Fruit fly (Drosophila melanogaster) whole organism, embryonic: Measurements from ENCODE around the gene CG43339.

Experiments used
- Atf3 ChIP-seq: fragments of 200-800 bp; sonication (Bioruptor generic); optimal IDR thresholded peaks from 3 replicates; lab custom pipeline; 2016; ENCODE audit warnings: missing biosample characterization, missing genetic modification characterization
- Bdp1 ChIP-seq: fragments of 200-800 bp; sonication (Bioruptor generic); optimal IDR thresholded peaks from 3 replicates; lab custom pipeline; 2016; ENCODE audit warnings: missing biosample characterization, missing genetic modification characterization
- Blimp-1 ChIP-seq: fragments of 200-800 bp; sonication (Bioruptor generic); optimal IDR thresholded peaks from 3 replicates; lab custom pipeline; 2018; ENCODE audit warnings: missing biosample characterization, missing genetic modification characterization, mild to moderate bottlenecking, moderate library complexity, missing genetic modification reagents
- CG10431 ChIP-seq: fragments of 200-800 bp; sonication (Bioruptor generic); optimal IDR thresholded peaks from 3 replicates; lab custom pipeline; 2018; ENCODE audit warnings: missing biosample characterization, mild to moderate bottlenecking, missing genetic modification characterization
- CG10462 ChIP-seq: fragments of 200-800 bp; sonication (Bioruptor generic); optimal IDR thresholded peaks from 2 replicates; lab custom pipeline; 2016; ENCODE audit warnings: missing biosample characterization, missing genetic modification characterization
- CG10979 ChIP-seq: fragments of 200-800 bp; sonication (Bioruptor generic); optimal IDR thresholded peaks from 2 replicates; lab custom pipeline; 2018; ENCODE audit warnings: missing biosample characterization, mild to moderate bottlenecking, missing genetic modification characterization, moderate library complexity
- CG11504 ChIP-seq: fragments of 200-800 bp; sonication (Bioruptor generic); optimal IDR thresholded peaks from 3 replicates; lab custom pipeline; 2019; ENCODE audit warnings: missing biosample characterization, mild to moderate bottlenecking, missing genetic modification characterization, moderate library complexity
- CG12219 ChIP-seq: fragments of 200-800 bp; sonication (Bioruptor generic); optimal IDR thresholded peaks from 3 replicates; lab custom pipeline; 2018; ENCODE audit warnings: missing biosample characterization, mild to moderate bottlenecking, missing genetic modification characterization
- CG12744 ChIP-seq: fragments of 200-800 bp; sonication (Bioruptor generic); optimal IDR thresholded peaks from 2 replicates; lab custom pipeline; 2016; ENCODE audit warnings: missing biosample characterization, missing genetic modification characterization
- CG13775 ChIP-seq: fragments of 200-800 bp; sonication (Bioruptor generic); optimal IDR thresholded peaks from 3 replicates; lab custom pipeline; 2017; ENCODE audit warnings: missing biosample characterization, mild to moderate bottlenecking, missing genetic modification characterization
- CG15073 ChIP-seq: fragments of 200-800 bp; sonication (Bioruptor generic); optimal IDR thresholded peaks from 2 replicates; lab custom pipeline; 2016; ENCODE audit warnings: missing biosample characterization, missing genetic modification characterization
- CG1529 ChIP-seq: fragments of 200-800 bp; sonication (Bioruptor generic); optimal IDR thresholded peaks from 3 replicates; lab custom pipeline; 2018; ENCODE audit warnings: missing biosample characterization, missing genetic modification characterization
- CG15514 ChIP-seq: fragments of 200-800 bp; sonication (Bioruptor generic); optimal IDR thresholded peaks from 3 replicates; lab custom pipeline; 2017; ENCODE audit warnings: missing biosample characterization, missing genetic modification characterization, mild to moderate bottlenecking, moderate library complexity, missing genetic modification reagents
- CG16779 ChIP-seq: fragments of 200-800 bp; sonication (Bioruptor generic); IDR thresholded peaks from 2 replicates; pipeline ENCODE4 v1.3.6; 2022; ENCODE audit warnings: missing biosample characterization, missing genetic modification characterization
- CG2129 ChIP-seq: fragments of 200-800 bp; sonication (Bioruptor generic); IDR thresholded peaks from 2 replicates; pipeline ENCODE4 v1.3.6; 2022; ENCODE audit warnings: missing biosample characterization, missing genetic modification characterization; ENCODE audit not compliant: partially characterized antibody
- CG3065 ChIP-seq: fragments of 200-800 bp; sonication (Bioruptor generic); optimal IDR thresholded peaks from 2 replicates; lab custom pipeline; 2016; ENCODE audit warnings: missing biosample characterization, missing genetic modification characterization
- CG34422 ChIP-seq: fragments of 200-800 bp; sonication (Bioruptor generic); IDR thresholded peaks from 3 replicates; pipeline ENCODE4 v1.3.6; 2022; ENCODE audit warnings: missing biosample characterization, missing genetic modification characterization
- CG4360 ChIP-seq: fragments of 200-800 bp; sonication (Bioruptor generic); IDR thresholded peaks from 2 replicates; pipeline ENCODE4 v1.3.6; 2022; ENCODE audit warnings: missing biosample characterization, missing genetic modification characterization
- CG5953 ChIP-seq: fragments of 200-800 bp; sonication (Bioruptor generic); IDR thresholded peaks from 2 replicates; pipeline ENCODE4 v1.3.6; 2022; ENCODE audit warnings: missing biosample characterization, missing genetic modification characterization
- CG6272 ChIP-seq: fragments of 200-800 bp; sonication (Bioruptor generic); IDR thresholded peaks from 2 replicates; pipeline ENCODE4 v1.3.6; 2022; ENCODE audit warnings: missing biosample characterization, missing genetic modification characterization
- CG6765 ChIP-seq: fragments of 200-800 bp; sonication (Bioruptor generic); optimal IDR thresholded peaks from 3 replicates; lab custom pipeline; 2017; ENCODE audit warnings: missing biosample characterization, mild to moderate bottlenecking, missing genetic modification characterization
- CG8478 ChIP-seq: fragments of >200 bp; optimal IDR thresholded peaks from 2 replicates; lab custom pipeline; 2018
- CG9727 ChIP-seq: fragments of 200-800 bp; sonication (Bioruptor generic); optimal IDR thresholded peaks from 3 replicates; lab custom pipeline; 2017; ENCODE audit warnings: missing biosample characterization, mild to moderate bottlenecking, missing genetic modification characterization
- CkIIα-i1 ChIP-seq: fragments of 200-800 bp; sonication (Bioruptor generic); IDR thresholded peaks from 2 replicates; pipeline ENCODE4 v1.3.6; 2022; ENCODE audit warnings: missing biosample characterization, missing genetic modification characterization
- Elba2 ChIP-seq: fragments of 200-800 bp; sonication (Bioruptor generic); optimal IDR thresholded peaks from 3 replicates; lab custom pipeline; 2016; ENCODE audit warnings: missing biosample characterization, missing genetic modification characterization
- Fer3 ChIP-seq: fragments of 200-800 bp; sonication (Bioruptor generic); optimal IDR thresholded peaks from 2 replicates; lab custom pipeline; 2018; ENCODE audit warnings: missing biosample characterization, mild to moderate bottlenecking, missing genetic modification characterization, moderate library complexity
- Hey ChIP-seq: fragments of 200-800 bp; sonication (Bioruptor generic); optimal IDR thresholded peaks from 3 replicates; lab custom pipeline; 2018; ENCODE audit warnings: missing biosample characterization, mild to moderate bottlenecking, missing genetic modification characterization
- MBD-R2 ChIP-seq: fragments of 200-800 bp; sonication (Bioruptor generic); IDR thresholded peaks from 2 replicates; pipeline ENCODE4 v1.3.6; 2022; ENCODE audit warnings: missing biosample characterization, missing genetic modification characterization
- Ptx1 ChIP-seq: fragments of 200-800 bp; sonication (Bioruptor generic); IDR thresholded peaks from 2 replicates; pipeline ENCODE4 v1.3.6; 2022; ENCODE audit warnings: missing biosample characterization, missing genetic modification characterization
- Xbp1 ChIP-seq: fragments of 200-800 bp; sonication (Bioruptor generic); optimal IDR thresholded peaks from 3 replicates; lab custom pipeline; 2016; ENCODE audit warnings: missing biosample characterization, mild to moderate bottlenecking, missing genetic modification characterization
- abd-A ChIP-seq: fragments of 200-800 bp; sonication (Bioruptor generic); optimal IDR thresholded peaks from 3 replicates; lab custom pipeline; 2019; ENCODE audit warnings: missing biosample characterization, mild to moderate bottlenecking, missing genetic modification characterization, moderate library complexity
- ac ChIP-seq: fragments of 200-800 bp; sonication (Bioruptor generic); optimal IDR thresholded peaks from 3 replicates; lab custom pipeline; 2017; ENCODE audit warnings: missing biosample characterization, mild to moderate bottlenecking, missing genetic modification characterization
- ewg ChIP-seq: fragments of 200-800 bp; sonication (Bioruptor generic); optimal IDR thresholded peaks from 3 replicates; lab custom pipeline; 2017; ENCODE audit warnings: mild to moderate bottlenecking, missing biosample characterization, missing genetic modification reagents, missing genetic modification characterization
- ftz-f1 ChIP-seq: fragments of 200-800 bp; sonication (Bioruptor generic); optimal IDR thresholded peaks from 2 replicates; lab custom pipeline; 2016; ENCODE audit warnings: missing biosample characterization, missing genetic modification characterization
- gce ChIP-seq: fragments of 200-800 bp; sonication (Bioruptor generic); IDR thresholded peaks from 3 replicates; pipeline ENCODE4 v1.3.6; 2022; ENCODE audit warnings: missing biosample characterization, missing genetic modification characterization
- gcm2 ChIP-seq: fragments of 200-800 bp; sonication (Bioruptor generic); optimal IDR thresholded peaks from 2 replicates; lab custom pipeline; 2016; ENCODE audit warnings: missing biosample characterization, missing genetic modification characterization
- hkb ChIP-seq, 2 experiments: fragments of 200-800 bp in 1 of 2; fragments of >200 bp in 1 of 2; sonication (Bioruptor generic) in 1 of 2; IDR thresholded peaks in 1 of 2; optimal IDR thresholded peaks in 1 of 2; 2 replicates each; pipeline versions ENCODE4 v1.3.6 to Lab custom; 2017 to 2022; ENCODE audit warnings: missing biosample characterization in 1 of 2, missing genetic modification characterization in 1 of 2
- insv ChIP-seq, 2 experiments: fragments of 200-800 bp; sonication (Bioruptor generic); optimal IDR thresholded peaks; 3 replicates each; lab custom pipeline; 2016 to 2018; ENCODE audit warnings: missing biosample characterization in 2 of 2, missing genetic modification characterization in 2 of 2
- jing ChIP-seq: fragments of 200-800 bp; sonication (Bioruptor generic); optimal IDR thresholded peaks from 2 replicates; lab custom pipeline; 2018; ENCODE audit warnings: missing biosample characterization, mild to moderate bottlenecking, missing genetic modification characterization
- kah ChIP-seq: fragments of 200-800 bp; sonication (Bioruptor generic); optimal IDR thresholded peaks from 2 replicates; lab custom pipeline; 2018; ENCODE audit warnings: missing biosample characterization, mild to moderate bottlenecking, missing genetic modification characterization
- kni ChIP-seq: fragments of 200-800 bp; sonication (Bioruptor generic); optimal IDR thresholded peaks from 3 replicates; lab custom pipeline; 2017; ENCODE audit warnings: mild to moderate bottlenecking, missing biosample characterization, missing genetic modification reagents, missing genetic modification characterization
- onecut ChIP-seq: fragments of 200-800 bp; sonication (Bioruptor generic); IDR thresholded peaks from 2 replicates; pipeline ENCODE4 v1.3.6; 2022; ENCODE audit warnings: missing biosample characterization, missing genetic modification characterization
- pum ChIP-seq: fragments of 200-800 bp; sonication (Bioruptor generic); optimal IDR thresholded peaks from 2 replicates; lab custom pipeline; 2016; ENCODE audit warnings: missing biosample characterization, missing genetic modification characterization
- pzg ChIP-seq: fragments of 200-800 bp; sonication (Bioruptor generic); optimal IDR thresholded peaks from 3 replicates; lab custom pipeline; 2018; ENCODE audit warnings: missing biosample characterization, mild to moderate bottlenecking, missing genetic modification characterization, moderate library complexity
- salm ChIP-seq: fragments of 200-800 bp; sonication (Bioruptor generic); optimal IDR thresholded peaks from 2 replicates; lab custom pipeline; 2018; ENCODE audit warnings: missing biosample characterization, mild to moderate bottlenecking, missing genetic modification characterization
- sens ChIP-seq: fragments of 200-800 bp; sonication (Bioruptor generic); peaks from one replicate; lab custom pipeline; 2016; ENCODE audit warnings: missing biosample characterization, missing genetic modification characterization
- sima ChIP-seq: fragments of 200-800 bp; sonication (Bioruptor generic); optimal IDR thresholded peaks from 2 replicates; lab custom pipeline; 2016; ENCODE audit warnings: missing biosample characterization, missing genetic modification characterization
- sug ChIP-seq: fragments of 200-800 bp; optimal IDR thresholded peaks from 2 replicates; lab custom pipeline; 2019; ENCODE audit warnings: missing biosample characterization, mild to moderate bottlenecking, missing genetic modification characterization, moderate library complexity
- tio ChIP-seq: fragments of 200-800 bp; sonication (Bioruptor generic); optimal IDR thresholded peaks from 2 replicates; lab custom pipeline; 2017; ENCODE audit warnings: missing biosample characterization, missing genetic modification characterization, inconsistent platforms
- tna ChIP-seq: fragments of 200-800 bp; sonication (Bioruptor generic); IDR thresholded peaks from 2 replicates; pipeline ENCODE4 v1.3.6; 2022; ENCODE audit warnings: missing biosample characterization, missing genetic modification characterization; ENCODE audit not compliant: partially characterized antibody
- tup ChIP-seq: fragments of 200-800 bp; sonication (Bioruptor generic); optimal IDR thresholded peaks from 2 replicates; lab custom pipeline; 2016; ENCODE audit warnings: missing biosample characterization, mild to moderate bottlenecking, missing genetic modification characterization, moderate library complexity
- zfh1 ChIP-seq: fragments of 200-800 bp; sonication (Bioruptor generic); IDR thresholded peaks from 3 replicates; pipeline ENCODE4 v1.3.6; 2022; ENCODE audit warnings: missing biosample characterization, missing genetic modification characterization

CG43339 gene

dm6 chr2L:18694724-18695105 is 21.6 kb upstream of the CG43339 start (continued):
- TF ChIP-seq CG2129 (GFP tag; lab: Robert Waterston, UW) (no peak), kni (GFP tag; lab: Kevin White, UChicago) (no peak), hkb (optimal IDR thresholded peaks at IDR 0.05; lab: Kevin White, UChicago) (no peak), hkb (GFP tag; IDR thresholded peaks at IDR 0.05; lab: Robert Waterston, UW) (peak; percentile 63), sug (tag; lab: Kevin White, UChicago) (no peak), CG4360 (no peak), sens (GFP tag; lab: Kevin White, UChicago) (peak; percentile 89), CG15514 (GFP tag; lab: Kevin White, UChicago) (no peak), CG13775 (GFP tag; lab: Kevin White, UChicago) (peak; percentile 24), tna (GFP tag; lab: Robert Waterston, UW) (no peak), sima (GFP tag; lab: Kevin White, UChicago) (no peak), zfh1 (peak; percentile 48; the same call in 1 of the 3 replicates), abd-A (tag; lab: Kevin White, UChicago) (no peak), Hey (no peak), CG6765 (GFP tag; lab: Kevin White, UChicago) (no peak), Ptx1 (GFP tag; lab: Robert Waterston, UW) (peak; percentile 69), Xbp1 (GFP tag; lab: Kevin White, UChicago) (no peak), CG1529 (GFP tag; lab: Kevin White, UChicago) (no peak), pum (GFP tag; lab: Kevin White, UChicago) (peak; percentile 21), CG3065 (GFP tag; lab: Kevin White, UChicago) (no peak), CG11504 (tag; lab: Kevin White, UChicago) (peak; percentile 61), CG34422 (GFP tag; lab: Robert Waterston, UW) (no peak), CG10462 (GFP tag; lab: Kevin White, UChicago) (no peak), Elba2 (GFP tag; lab: Kevin White, UChicago) (no peak), CG6272 (no peak), salm (no peak), ftz-f1 (GFP tag; lab: Kevin White, UChicago) (no peak), Atf3 (GFP tag; lab: Kevin White, UChicago) (no peak), CG8478 (lab: Kevin White, UChicago) (no peak), CkIIα-i1 (GFP tag; lab: Robert Waterston, UW) (no peak), CG5953 (GFP tag; lab: Robert Waterston, UW) (no peak), CG10431 (no peak), Blimp-1 (GFP tag; lab: Kevin White, UChicago) (no peak), CG15073 (GFP tag; lab: Kevin White, UChicago) (no peak), tio (GFP tag; lab: Kevin White, UChicago) (peak; percentile 30), gce (GFP tag; lab: Robert Waterston, UW) (no peak), CG16779 (no peak), jing (GFP tag; lab: Kevin White, UChicago) (no peak), CG9727 (GFP tag; lab: Kevin White, UChicago) (no peak), tup (GFP tag; lab: Kevin White, UChicago) (no peak), Fer3 (tag; lab: Kevin White, UChicago) (no peak), CG12219 (peak; percentile 10), gcm2 (GFP tag; lab: Kevin White, UChicago) (no peak), pzg (GFP tag; lab: Kevin White, UChicago) (no peak), CG12744 (GFP tag; lab: Kevin White, UChicago) (no peak), onecut (GFP tag; lab: Robert Waterston, UW) (no peak), ac (GFP tag; lab: Kevin White, UChicago) (no peak), CG10979 (tag; lab: Kevin White, UChicago) (peak; percentile 8), MBD-R2 (no peak), ewg (GFP tag; lab: Kevin White, UChicago) (no peak), kah (GFP tag; lab: Kevin White, UChicago) (no peak), Bdp1 (GFP tag; lab: Kevin White, UChicago) (no peak), insv (GFP tag; optimal IDR thresholded peaks at IDR 0.05; lab: Kevin White, UChicago) (no peak)
